Worm (Caenorhabditis elegans) whole organism, early embryonic: ENCODE measurements around the gene K02E7.7.

Source experiments
- B0310.2 ChIP-seq: sonication (generic microtip); optimal IDR thresholded peaks from 2 replicates; lab custom pipeline; 2016; ENCODE audit warnings: mild to moderate bottlenecking, missing genetic modification characterization, missing compliant biosample characterization
- F13C5.2 ChIP-seq: sonication (generic microtip); optimal IDR thresholded peaks from 2 replicates; lab custom pipeline; 2017; ENCODE audit warnings: mild to moderate bottlenecking, missing genetic modification characterization, inconsistent platforms, missing compliant biosample characterization
- aly-1 ChIP-seq: sonication (generic microtip); optimal IDR thresholded peaks from 2 replicates; lab custom pipeline; 2016; ENCODE audit warnings: missing genetic modification characterization, missing compliant biosample characterization
- ama-1 ChIP-seq: fragments of 150-350 bp; optimal IDR thresholded peaks from 2 replicates; lab custom pipeline; 2014
- ceh-13 ChIP-seq: fragments of 200-800 bp; sonication (Bioruptor generic); optimal IDR thresholded peaks from 2 replicates; lab custom pipeline; 2018; ENCODE audit warnings: mild to moderate bottlenecking, missing genetic modification characterization, missing compliant biosample characterization
- ceh-36 ChIP-seq: sonication (generic microtip); optimal IDR thresholded peaks from 2 replicates; lab custom pipeline; 2016; ENCODE audit warnings: missing genetic modification characterization, inconsistent platforms, missing compliant biosample characterization
- ets-7 ChIP-seq: sonication (generic microtip); optimal IDR thresholded peaks from 2 replicates; lab custom pipeline; 2016; ENCODE audit warnings: missing genotype, missing genetic modification characterization, missing compliant biosample characterization
- flt-1 ChIP-seq: fragments of 200-800 bp; sonication (Bioruptor generic); IDR thresholded peaks from 2 replicates; pipeline ENCODE4 v1.3.6; 2022; ENCODE audit warnings: missing genetic modification characterization, missing compliant biosample characterization
- hmbx-1 ChIP-seq: sonication (generic microtip); optimal IDR thresholded peaks from 2 replicates; lab custom pipeline; 2016; ENCODE audit warnings: mild to moderate bottlenecking, missing genetic modification characterization, missing compliant biosample characterization
- hmg-4 ChIP-seq: fragments of 200-800 bp; sonication (Bioruptor generic); optimal IDR thresholded peaks from 2 replicates; lab custom pipeline; 2018; ENCODE audit warnings: mild to moderate bottlenecking, missing genetic modification characterization, missing compliant biosample characterization
- hnd-1 ChIP-seq: sonication (generic microtip); optimal IDR thresholded peaks from 2 replicates; lab custom pipeline; 2016; ENCODE audit warnings: missing genetic modification characterization, missing compliant biosample characterization
- pes-1 ChIP-seq: fragments of 200-800 bp; sonication (Bioruptor generic); IDR thresholded peaks from 2 replicates; pipeline ENCODE4 v1.3.6; 2022; ENCODE audit warnings: missing genetic modification reagents, missing genetic modification characterization, missing compliant biosample characterization
- scrt-1 ChIP-seq: fragments of 200-800 bp; sonication (Bioruptor generic); IDR thresholded peaks from 2 replicates; pipeline ENCODE4 v1.3.6; 2022; ENCODE audit warnings: missing genetic modification characterization, missing compliant biosample characterization
- sea-1 ChIP-seq: fragments of 200-800 bp; sonication (Bioruptor generic); conservative IDR thresholded peaks from 2 replicates; pipeline ENCODE4 v1.3.6; 2022; ENCODE audit warnings: missing genetic modification characterization, missing compliant biosample characterization
- tbx-11 ChIP-seq: fragments of 200-800 bp; sonication (Bioruptor generic); IDR thresholded peaks from 2 replicates; pipeline ENCODE4 v1.3.6; 2022; ENCODE audit warnings: missing genetic modification characterization, missing compliant biosample characterization
- tbx-37 ChIP-seq: fragments of 200-800 bp; sonication (Bioruptor generic); conservative IDR thresholded peaks from 2 replicates; pipeline ENCODE4 v1.3.6; 2022; ENCODE audit warnings: missing genetic modification reagents, missing genetic modification characterization, missing compliant biosample characterization
- tra-4 ChIP-seq: sonication (generic microtip); optimal IDR thresholded peaks from 2 replicates; lab custom pipeline; 2017; ENCODE audit warnings: missing genetic modification characterization, missing compliant biosample characterization

Gene K02E7.7

ce11 chrII:1091706-1092105, 36.9 kb downstream of the K02E7.7 start, which contains the start of gene snf-3:
Gene snf-3, plus strand, starts transcription at chrII:1092006.
- no peak for TF ChIP-seq ama-1
- no peak for TF ChIP-seq B0310.2 (tag; lab: Kevin White, UChicago)
- no peak for TF ChIP-seq ceh-36 (tag; lab: Kevin White, UChicago)
- no peak for TF ChIP-seq scrt-1 (GFP tag; lab: Robert Waterston, UW)
- TF ChIP-seq sea-1, result no peak
- TF ChIP-seq flt-1 (GFP tag; lab: Robert Waterston, UW), result no peak
- TF ChIP-seq hmg-4 (GFP tag; lab: Kevin White, UChicago), result no peak
- TF ChIP-seq ceh-13, result no peak
- TF ChIP-seq tra-4 (tag; lab: Kevin White, UChicago), result no peak
- no peak for TF ChIP-seq ets-7
- TF ChIP-seq hnd-1, result no peak
- TF ChIP-seq tbx-11 (GFP tag; lab: Robert Waterston, UW), result no peak
- TF ChIP-seq aly-1, result no peak
- TF ChIP-seq hmbx-1 (tag; lab: Kevin White, UChicago), result no peak

ce11 chrII:1100719-1101118, 45.9 kb downstream of the K02E7.7 start, which contains the start of gene pho-14:
Gene pho-14, minus strand, starts transcription at chrII:1100819.
- TF ChIP-seq flt-1 (GFP tag; lab: Robert Waterston, UW) (no peak), aly-1 (no peak), scrt-1 (GFP tag; lab: Robert Waterston, UW) (no peak), hnd-1 (no peak), pes-1 (GFP tag; lab: Robert Waterston, UW) (no peak)

ce11 chrII:1101413-1101812, 46.6 kb downstream of the K02E7.7 start:
- TF ChIP-seq ets-7, result no peak
- TF ChIP-seq aly-1, result no peak
- no peak for TF ChIP-seq tra-4 (tag; lab: Kevin White, UChicago)
- TF ChIP-seq F13C5.2 (tag; lab: Kevin White, UChicago), result no peak
- no peak for TF ChIP-seq tbx-37 (GFP tag; lab: Robert Waterston, UW)
- TF ChIP-seq scrt-1 (GFP tag; lab: Robert Waterston, UW), result no peak
- TF ChIP-seq ama-1, result no peak
- TF ChIP-seq sea-1, result no peak
- no peak for TF ChIP-seq pes-1 (GFP tag; lab: Robert Waterston, UW)
- no peak for TF ChIP-seq hmg-4 (GFP tag; lab: Kevin White, UChicago)
- no peak for TF ChIP-seq ceh-13
- TF ChIP-seq hnd-1, result no peak
- no peak for TF ChIP-seq ceh-36 (tag; lab: Kevin White, UChicago)
- TF ChIP-seq tbx-11 (GFP tag; lab: Robert Waterston, UW), result no peak

ce11 chrII:1102209-1102608, 47.4 kb downstream of the K02E7.7 start:
- no peak for TF ChIP-seq sea-1
- TF ChIP-seq hmbx-1 (tag; lab: Kevin White, UChicago), result no peak
- TF ChIP-seq tbx-37 (GFP tag; lab: Robert Waterston, UW), result no peak
- TF ChIP-seq tbx-11 (GFP tag; lab: Robert Waterston, UW), result no peak
- no peak for TF ChIP-seq B0310.2 (tag; lab: Kevin White, UChicago)
- no peak for TF ChIP-seq ceh-13
- no peak for TF ChIP-seq pes-1 (GFP tag; lab: Robert Waterston, UW)
- no peak for TF ChIP-seq ceh-36 (tag; lab: Kevin White, UChicago)
- no peak for TF ChIP-seq ama-1
- TF ChIP-seq tra-4 (tag; lab: Kevin White, UChicago), result no peak
- TF ChIP-seq hmg-4 (GFP tag; lab: Kevin White, UChicago), result no peak
- TF ChIP-seq aly-1, result no peak

- no peak for TF ChIP-seq ets-7
- no peak for TF ChIP-seq flt-1 (GFP tag; lab: Robert Waterston, UW)
- no peak for TF ChIP-seq ceh-13
- TF ChIP-seq tra-4 (tag; lab: Kevin White, UChicago), result no peak
- no peak for TF ChIP-seq tbx-37 (GFP tag; lab: Robert Waterston, UW)
- TF ChIP-seq hmbx-1 (tag; lab: Kevin White, UChicago), result no peak
- no peak for TF ChIP-seq B0310.2 (tag; lab: Kevin White, UChicago)
- no peak for TF ChIP-seq hnd-1
- no peak for TF ChIP-seq scrt-1 (GFP tag; lab: Robert Waterston, UW)
- no peak for TF ChIP-seq sea-1
- TF ChIP-seq ama-1, result no peak
- TF ChIP-seq aly-1, result no peak
- no peak for TF ChIP-seq ceh-36 (tag; lab: Kevin White, UChicago)
- no peak for TF ChIP-seq F13C5.2 (tag; lab: Kevin White, UChicago)
- TF ChIP-seq pes-1 (GFP tag; lab: Robert Waterston, UW), result no peak
- TF ChIP-seq tbx-11 (GFP tag; lab: Robert Waterston, UW), result no peak
- TF ChIP-seq hmg-4 (GFP tag; lab: Kevin White, UChicago), result no peak
Measured at ce11 chrII:1103484-1104100, 48.8 kb downstream of the K02E7.7 start.

- TF ChIP-seq hnd-1 (no peak), ama-1 (no peak), ceh-13 (no peak), tra-4 (tag; lab: Kevin White, UChicago) (no peak), tbx-37 (GFP tag; lab: Robert Waterston, UW) (no peak), hmg-4 (GFP tag; lab: Kevin White, UChicago) (no peak), pes-1 (GFP tag; lab: Robert Waterston, UW) (no peak), tbx-11 (GFP tag; lab: Robert Waterston, UW) (no peak), ets-7 (no peak), scrt-1 (GFP tag; lab: Robert Waterston, UW) (no peak), aly-1 (no peak), flt-1 (GFP tag; lab: Robert Waterston, UW) (no peak)
Measured at ce11 chrII:1104409-1104808, 49.6 kb downstream of the K02E7.7 start, which contains the start of gene T13B5.9. Gene T13B5.9, minus strand, starts transcription at chrII:1104509.

- TF ChIP-seq F13C5.2 (tag; lab: Kevin White, UChicago), result no peak
- no peak for TF ChIP-seq hmg-4 (GFP tag; lab: Kevin White, UChicago)
- TF ChIP-seq ama-1, result no peak
- no peak for TF ChIP-seq sea-1
- no peak for TF ChIP-seq tra-4 (tag; lab: Kevin White, UChicago)
- no peak for TF ChIP-seq ceh-36 (tag; lab: Kevin White, UChicago)
- TF ChIP-seq tbx-37 (GFP tag; lab: Robert Waterston, UW), result no peak
- no peak for TF ChIP-seq tbx-11 (GFP tag; lab: Robert Waterston, UW)
Measured at ce11 chrII:1105291-1105690, 50.5 kb downstream of the K02E7.7 start.
